Fruit fly (Drosophila melanogaster): Measurements from ENCODE around the gene CG31869.
A peak's percentile ranks its signal among the peaks of the same experiment; 100 is the strongest.

Gene CG31869

DNA sequence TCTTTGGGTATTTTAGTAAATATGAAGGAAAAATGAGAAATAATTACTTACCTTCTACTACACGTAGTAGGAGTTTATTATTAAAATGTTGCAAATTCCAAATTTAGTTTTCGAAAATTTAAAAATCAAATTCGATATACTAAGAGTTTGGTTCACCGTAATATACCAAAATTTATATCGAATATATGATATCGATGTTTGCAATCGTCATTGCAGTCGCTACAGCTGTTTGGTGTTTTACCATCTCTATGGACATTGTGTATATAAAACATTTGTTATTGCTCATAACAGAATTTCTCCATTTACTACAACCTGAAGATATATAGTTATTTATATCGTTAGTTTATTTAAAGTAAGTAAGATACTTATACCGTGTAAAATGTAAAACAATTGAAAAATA lies 72.2 kb downstream of the CG31869 start, which contains the start of gene CG6443 (continued):
- TF ChIP-seq Doc3 (GFP tag; IDR thresholded peaks at IDR 0.05; ENCODE audit: partially characterized antibody) (peak; percentile 81), CG1603 (tag; optimal IDR thresholded peaks at IDR 0.05) (peak; percentile 27), crc (GFP tag; optimal IDR thresholded peaks at IDR 0.05) (no peak), stwl (tag; optimal IDR thresholded peaks at IDR 0.05) (peak; percentile 89), CG10267 (tag; optimal IDR thresholded peaks at IDR 0.05) (peak; percentile 20), onecut (GFP tag; IDR thresholded peaks at IDR 0.05) (no peak), HmgZ (tag; optimal IDR thresholded peaks at IDR 0.05) (peak; percentile 1), CG14710 (tag; optimal IDR thresholded peaks at IDR 0.05) (peak; percentile 19), CG32532 (GFP tag; IDR thresholded peaks at IDR 0.05) (no peak), p53 (GFP tag; optimal IDR thresholded peaks at IDR 0.05) (no peak), Opbp (GFP tag; IDR thresholded peaks at IDR 0.05; ENCODE audit: partially characterized antibody) (peak; percentile 75; the same call in 2 of the 3 replicates), CG15479 (GFP tag; optimal IDR thresholded peaks at IDR 0.05) (no peak), CG4707 (GFP tag; optimal IDR thresholded peaks at IDR 0.05) (no peak), CG1529 (GFP tag; optimal IDR thresholded peaks at IDR 0.05) (no peak), Scr (GFP tag; IDR thresholded peaks at IDR 0.05; ENCODE audit: partially characterized antibody) (peak; percentile 76), odd (GFP tag; optimal IDR thresholded peaks at IDR 0.05) (no peak), YL-1 (GFP tag; optimal IDR thresholded peaks at IDR 0.05) (peak; percentile 3), Bgb (GFP tag; IDR thresholded peaks at IDR 0.05; ENCODE audit: partially characterized antibody) (peak; percentile 75), CG2116 (GFP tag; optimal IDR thresholded peaks at IDR 0.05) (peak; percentile 73), CG34224 (GFP tag; IDR thresholded peaks at IDR 0.05; ENCODE audit: partially characterized antibody) (peak; percentile 87), jumu (GFP tag; optimal IDR thresholded peaks at IDR 0.05) (no peak), ranshi (GFP tag; IDR thresholded peaks at IDR 0.05) (no peak), inv (GFP tag; IDR thresholded peaks at IDR 0.05; ENCODE audit: partially characterized antibody) (peak; percentile 51; the same call in 1 of the 2 replicates), sna (GFP tag; IDR thresholded peaks at IDR 0.05; ENCODE audit: partially characterized antibody) (peak; percentile 88), BEAF-32 (GFP tag; optimal IDR thresholded peaks at IDR 0.05) (peak; percentile 80), CG6689 (GFP tag; IDR thresholded peaks at IDR 0.05) (no peak), Vsx1 (GFP tag; optimal IDR thresholded peaks at IDR 0.05) (no peak), CG15601 (tag; optimal IDR thresholded peaks at IDR 0.05) (peak; percentile 16), CG32772 (GFP tag; IDR thresholded peaks at IDR 0.05) (no peak), Sry-δ (GFP tag; optimal IDR thresholded peaks at IDR 0.05) (peak; percentile 90), CG16813 (GFP tag; IDR thresholded peaks at IDR 0.05; ENCODE audit: partially characterized antibody) (peak; percentile 74), cwo (GFP tag; optimal IDR thresholded peaks at IDR 0.05) (no peak), D19A (tag; optimal IDR thresholded peaks at IDR 0.05) (no peak), hb (GFP tag; IDR thresholded peaks at IDR 0.05; ENCODE audit: partially characterized antibody) (0 out of 3 replicates have a peak, but pooled peaks have one; percentile 20), Lim3 (GFP tag; IDR thresholded peaks at IDR 0.05) (no peak), E2f1 (GFP tag; IDR thresholded peaks at IDR 0.05) (no peak), Atf-2 (GFP tag; optimal IDR thresholded peaks at IDR 0.05) (no peak), klu (GFP tag; IDR thresholded peaks at IDR 0.05) (no peak), CG12391 (tag; optimal IDR thresholded peaks at IDR 0.05) (no peak), CG18011 (GFP tag; optimal IDR thresholded peaks at IDR 0.05) (no peak), MESR4 (GFP tag; optimal IDR thresholded peaks at IDR 0.05) (peak; percentile 30), esg (GFP tag; conservative IDR thresholded peaks at IDR 0.05) (no peak), sd (tag; optimal IDR thresholded peaks at IDR 0.05) (no peak), br (optimal IDR thresholded peaks at IDR 0.05) (no peak), trem (tag; optimal IDR thresholded peaks at IDR 0.05) (peak; percentile 56), HLH4C (GFP tag; IDR thresholded peaks at IDR 0.05; ENCODE audit: partially characterized antibody) (peak; percentile 65), CG17328 (GFP tag; IDR thresholded peaks at IDR 0.05) (no peak), pho (GFP tag; optimal IDR thresholded peaks at IDR 0.05) (no peak), CG30431 (GFP tag; optimal IDR thresholded peaks at IDR 0.05) (no peak), MBD-R2 (GFP tag; IDR thresholded peaks at IDR 0.05) (peak; percentile 40; the same call in 1 of the 2 replicates)
